Worm (Caenorhabditis elegans) whole organism, late embryonic: Measurements from ENCODE around the gene col-114.

Source experiments
- F13H6.1 ChIP-seq: sonication (generic microtip); optimal IDR thresholded peaks from 2 replicates; lab custom pipeline; 2016; ENCODE audit warnings: missing genetic modification characterization, missing compliant biosample characterization
- ama-1 ChIP-seq: fragments of 150-350 bp; optimal IDR thresholded peaks from 2 replicates; lab custom pipeline; 2014
- ceh-48 ChIP-seq: sonication (generic microtip); optimal IDR thresholded peaks from 2 replicates; lab custom pipeline; 2016; ENCODE audit warnings: missing genetic modification characterization, inconsistent platforms, missing compliant biosample characterization
- pag-3 ChIP-seq: sonication (generic microtip); optimal IDR thresholded peaks from 2 replicates; lab custom pipeline; 2016; ENCODE audit warnings: missing compliant biosample characterization, missing genetic modification characterization, borderline replicate concordance
- pha-4 ChIP-seq: fragments of 150-350 bp; optimal IDR thresholded peaks from 2 replicates; lab custom pipeline; 2018; ENCODE audit warnings: missing biosample characterization, missing genetic modification reagents, missing genetic modification characterization
- pqm-1 ChIP-seq: sonication (generic microtip); optimal IDR thresholded peaks from 2 replicates; lab custom pipeline; 2016; ENCODE audit warnings: missing genetic modification characterization, missing compliant biosample characterization
- sox-2 ChIP-seq: fragments of 200-800 bp; sonication (Bioruptor generic); IDR thresholded peaks from 2 replicates; pipeline ENCODE4 v1.3.6; 2022; ENCODE audit warnings: missing genetic modification reagents, missing genetic modification characterization, missing compliant biosample characterization
- tbx-7 ChIP-seq: sonication (generic microtip); optimal IDR thresholded peaks from 2 replicates; lab custom pipeline; 2016; ENCODE audit warnings: missing genotype, missing genetic modification characterization, missing compliant biosample characterization
- ztf-16 ChIP-seq: sonication (generic microtip); optimal IDR thresholded peaks from 2 replicates; lab custom pipeline; 2017; ENCODE audit warnings: missing genetic modification characterization, missing compliant biosample characterization

- TF ChIP-seq ama-1 = no peak
- no peak for TF ChIP-seq sox-2 (GFP tag; lab: Robert Waterston, UW)
- TF ChIP-seq ztf-16 = no peak
- no peak for TF ChIP-seq pha-4 (tag; lab: Kevin White, UChicago)
- TF ChIP-seq tbx-7 (tag; lab: Kevin White, UChicago) = no peak
- peak; percentile 95 for TF ChIP-seq ceh-48
- no peak for TF ChIP-seq pag-3 (tag; lab: Kevin White, UChicago)
- no peak for TF ChIP-seq F13H6.1
- TF ChIP-seq pqm-1 (tag; lab: Kevin White, UChicago) = peak; percentile 2
Observed at ce11 chrIV:7230198-7230597, 16.3 kb downstream of the col-114 start, which contains the start of gene cap-1.
